Worm (Caenorhabditis elegans) whole organism, young adult: ENCODE measurements around the gene nyn-3.

Experiments
- B0035.1 ChIP-seq: sonication (generic microtip); optimal IDR thresholded peaks from 2 replicates; lab custom pipeline; 2016; ENCODE audit warnings: missing genetic modification characterization, mild to moderate bottlenecking, missing compliant biosample characterization, missing genotype, missing genetic modification reagents
- C17E4.6 ChIP-seq: fragments of 200-800 bp; sonication (Bioruptor generic); IDR thresholded peaks from 2 replicates; pipeline ENCODE4 v1.3.6; 2022; ENCODE audit warnings: missing genetic modification reagents, missing genetic modification characterization, missing compliant biosample characterization
- D2030.7 ChIP-seq: fragments of 200-800 bp; sonication (Bioruptor generic); IDR thresholded peaks from 2 replicates; pipeline ENCODE4 v1.3.6; 2022; ENCODE audit warnings: missing genetic modification reagents, missing genetic modification characterization, missing compliant biosample characterization
- F23B12.7 ChIP-seq: sonication (generic microtip); optimal IDR thresholded peaks from 2 replicates; lab custom pipeline; 2017; ENCODE audit warnings: missing genetic modification characterization, mild to moderate bottlenecking, missing compliant biosample characterization, antibody characterized with exemption, moderate library complexity; ENCODE audit not compliant: insufficient read depth
- F37B4.10 ChIP-seq: fragments of 200-800 bp; sonication (Bioruptor generic); IDR thresholded peaks from 2 replicates; pipeline ENCODE4 v1.3.6; 2022; ENCODE audit warnings: missing genetic modification characterization, missing compliant biosample characterization
- F39B2.1 ChIP-seq: fragments of 200-800 bp; sonication (Bioruptor generic); IDR thresholded peaks from 2 replicates; pipeline ENCODE4 v1.3.6; 2022; ENCODE audit warnings: missing genetic modification reagents, missing genetic modification characterization, missing compliant biosample characterization
- F49E8.2 ChIP-seq: sonication (generic microtip); optimal IDR thresholded peaks from 3 replicates; lab custom pipeline; 2017; ENCODE audit warnings: missing genetic modification characterization, mild to moderate bottlenecking, missing compliant biosample characterization, antibody characterized with exemption, moderate library complexity; ENCODE audit not compliant: insufficient read depth
- F57A8.1 ChIP-seq: fragments of 200-800 bp; sonication (Bioruptor generic); optimal IDR thresholded peaks from 2 replicates; lab custom pipeline; 2018; ENCODE audit warnings: mild to moderate bottlenecking, missing genetic modification characterization, moderate library complexity, missing compliant biosample characterization
- T26A5.8 ChIP-seq: sonication (generic microtip); optimal IDR thresholded peaks from 2 replicates; lab custom pipeline; 2016; ENCODE audit warnings: missing genetic modification characterization, missing compliant biosample characterization
- akir-1 ChIP-seq: fragments of 200-800 bp; sonication (Bioruptor generic); optimal IDR thresholded peaks from 2 replicates; lab custom pipeline; 2018; ENCODE audit warnings: mild to moderate bottlenecking, missing genetic modification characterization, moderate library complexity, missing compliant biosample characterization
- athp-1 ChIP-seq: sonication (generic microtip); optimal IDR thresholded peaks from 2 replicates; lab custom pipeline; 2017; ENCODE audit warnings: mild to moderate bottlenecking, missing genetic modification characterization, missing compliant biosample characterization
- bed-1 ChIP-seq: fragments of 200-800 bp; sonication (Bioruptor generic); IDR thresholded peaks from 2 replicates; pipeline ENCODE4 v1.3.6; 2022; ENCODE audit warnings: missing genetic modification reagents, missing genetic modification characterization, missing compliant biosample characterization
- cebp-2 ChIP-seq: fragments of 200-800 bp; sonication (Bioruptor generic); IDR thresholded peaks from 2 replicates; pipeline ENCODE4 v1.3.6; 2022; ENCODE audit warnings: missing genetic modification characterization, missing compliant biosample characterization
- ceh-91 ChIP-seq: fragments of 200-800 bp; sonication (Bioruptor generic); IDR thresholded peaks from 2 replicates; pipeline ENCODE4 v1.3.6; 2022; ENCODE audit warnings: missing genetic modification reagents, missing genetic modification characterization, missing compliant biosample characterization
- dpl-1 ChIP-seq: fragments of 150-350 bp; optimal IDR thresholded peaks from 2 replicates; lab custom pipeline; 2014; ENCODE audit warnings: missing biosample characterization, missing genetic modification reagents, missing genetic modification characterization
- efl-1 ChIP-seq: fragments of 150-350 bp; optimal IDR thresholded peaks from 2 replicates; lab custom pipeline; 2014; ENCODE audit warnings: missing biosample characterization, missing genetic modification reagents, missing genetic modification characterization
- ets-4 ChIP-seq: fragments of 200-800 bp; sonication (Bioruptor generic); optimal IDR thresholded peaks from 2 replicates; lab custom pipeline; 2018; ENCODE audit warnings: mild to moderate bottlenecking, missing genetic modification characterization, missing compliant biosample characterization
- hsf-1 ChIP-seq: fragments of 200-800 bp; sonication (Bioruptor generic); IDR thresholded peaks from 2 replicates; pipeline ENCODE4 v1.3.6; 2022; ENCODE audit warnings: missing genetic modification reagents, missing genetic modification characterization, missing compliant biosample characterization
- lag-1 ChIP-seq: fragments of 200-800 bp; sonication (Bioruptor generic); IDR thresholded peaks from 2 replicates; pipeline ENCODE4 v1.3.6; 2022; ENCODE audit warnings: missing genetic modification reagents, missing genetic modification characterization, missing compliant biosample characterization
- let-526 ChIP-seq: fragments of 200-800 bp; sonication (Bioruptor generic); IDR thresholded peaks from 2 replicates; pipeline ENCODE4 v1.3.6; 2022; ENCODE audit warnings: missing genetic modification reagents, missing genetic modification characterization, missing compliant biosample characterization
- lin-35 ChIP-seq, 3 experiments: fragments of 150-350 bp in 2 of 3; sonication (generic microtip) in 1 of 3; optimal IDR thresholded peaks; 2 replicates each; lab custom pipeline; 2014 to 2018; ENCODE audit warnings: missing biosample characterization in 3 of 3, missing genetic modification characterization in 3 of 3, missing genetic modification reagents in 3 of 3
- lin-54 ChIP-seq: fragments of 200-800 bp; sonication (Bioruptor generic); optimal IDR thresholded peaks from 2 replicates; lab custom pipeline; 2018; ENCODE audit warnings: mild to moderate bottlenecking, missing genetic modification characterization, missing compliant biosample characterization
- lsl-1 ChIP-seq: fragments of 200-800 bp; sonication (Bioruptor generic); optimal IDR thresholded peaks from 2 replicates; lab custom pipeline; 2018; ENCODE audit warnings: mild to moderate bottlenecking, missing genetic modification characterization, moderate library complexity, missing compliant biosample characterization
- mcd-1 ChIP-seq: fragments of 200-800 bp; sonication (Bioruptor generic); IDR thresholded peaks from 2 replicates; pipeline ENCODE4 v1.3.6; 2022; ENCODE audit warnings: missing genetic modification reagents, missing genetic modification characterization, missing compliant biosample characterization
- mel-28 ChIP-seq: sonication (generic microtip); optimal IDR thresholded peaks from 2 replicates; lab custom pipeline; 2016; ENCODE audit warnings: borderline replicate concordance, mild to moderate bottlenecking, missing genetic modification characterization, missing compliant biosample characterization
- mxl-1 ChIP-seq: sonication (generic microtip); optimal IDR thresholded peaks from 2 replicates; lab custom pipeline; 2016; ENCODE audit warnings: missing genetic modification characterization, missing compliant biosample characterization
- nfya-2 ChIP-seq: fragments of 200-800 bp; sonication (Bioruptor generic); IDR thresholded peaks from 2 replicates; pipeline ENCODE4 v1.3.6; 2022; ENCODE audit warnings: missing genetic modification reagents, missing genetic modification characterization, missing compliant biosample characterization
- nhr-179 ChIP-seq: sonication (generic microtip); optimal IDR thresholded peaks from 2 replicates; lab custom pipeline; 2016; ENCODE audit warnings: mild to moderate bottlenecking, missing genetic modification characterization, missing compliant biosample characterization
- nhr-90 ChIP-seq: sonication (generic microtip); optimal IDR thresholded peaks from 2 replicates; lab custom pipeline; 2016; ENCODE audit warnings: missing genotype, mild to moderate bottlenecking, missing genetic modification characterization, missing compliant biosample characterization
- rcor-1 ChIP-seq: fragments of 200-800 bp; sonication (Bioruptor generic); IDR thresholded peaks from 2 replicates; pipeline ENCODE4 v1.3.6; 2022; ENCODE audit warnings: missing genetic modification reagents, missing genetic modification characterization, missing compliant biosample characterization
- snpc-1.3 ChIP-seq: sonication (generic microtip); optimal IDR thresholded peaks from 2 replicates; lab custom pipeline; 2017; ENCODE audit warnings: missing genetic modification characterization, mild to moderate bottlenecking, missing compliant biosample characterization, antibody characterized with exemption, moderate library complexity, missing genotype, missing genetic modification reagents; ENCODE audit not compliant: insufficient read depth
- tlf-1 ChIP-seq: fragments of 200-800 bp; sonication (Bioruptor generic); optimal IDR thresholded peaks from 2 replicates; lab custom pipeline; 2018; ENCODE audit warnings: mild to moderate bottlenecking, missing genetic modification characterization, missing compliant biosample characterization
- unc-130 ChIP-seq: sonication (generic microtip); optimal IDR thresholded peaks from 2 replicates; lab custom pipeline; 2016; ENCODE audit warnings: missing genetic modification reagents, missing genetic modification characterization, missing compliant biosample characterization
- xnd-1 ChIP-seq: sonication (generic microtip); optimal IDR thresholded peaks from 2 replicates; lab custom pipeline; 2016; ENCODE audit warnings: missing genotype, missing genetic modification reagents, missing genetic modification characterization, missing compliant biosample characterization
- zim-3 ChIP-seq: sonication (generic microtip); optimal IDR thresholded peaks from 2 replicates; lab custom pipeline; 2017; ENCODE audit warnings: mild to moderate bottlenecking, missing genetic modification characterization, moderate library complexity, missing compliant biosample characterization
- ztf-26 ChIP-seq: sonication (generic microtip); optimal IDR thresholded peaks from 2 replicates; lab custom pipeline; 2017; ENCODE audit warnings: missing genetic modification characterization, missing compliant biosample characterization

The nyn-3 gene

ce11 chrII:6322979-6323378, 30.6 kb upstream of the nyn-3 start, which contains the start of gene C32D5.4:
Gene C32D5.4, minus strand, starts transcription at chrII:6323079.
- TF ChIP-seq mxl-1 (tag; lab: Kevin White, UChicago): no peak
- TF ChIP-seq ceh-91: no peak
- no peak for TF ChIP-seq D2030.7 (GFP tag; lab: Robert Waterston, UW)
- no peak for TF ChIP-seq ztf-26 (tag; lab: Kevin White, UChicago)
- no peak for TF ChIP-seq xnd-1 (tag; lab: Kevin White, UChicago)
- no peak for TF ChIP-seq akir-1 (GFP tag; lab: Kevin White, UChicago)
- TF ChIP-seq let-526 (GFP tag; lab: Robert Waterston, UW): no peak
- no peak for TF ChIP-seq nfya-2 (GFP tag; lab: Robert Waterston, UW)
- TF ChIP-seq C17E4.6 (GFP tag; lab: Robert Waterston, UW): no peak
- TF ChIP-seq, all 124 proteins: peak for 0

ce11 chrII:6322081-6322480, 29.7 kb upstream of the nyn-3 start:
- TF ChIP-seq F49E8.2 (tag; lab: Kevin White, UChicago) (no peak), unc-130 (GFP tag; lab: Kevin White, UChicago) (no peak), efl-1 (GFP tag; lab: Kevin White, UChicago) (no peak), F37B4.10 (GFP tag; lab: Robert Waterston, UW) (no peak), athp-1 (tag; lab: Kevin White, UChicago) (no peak), snpc-1.3 (tag; lab: Kevin White, UChicago) (no peak), lag-1 (GFP tag; lab: Robert Waterston, UW) (no peak), mel-28 (tag; lab: Kevin White, UChicago) (no peak), let-526 (GFP tag; lab: Robert Waterston, UW) (no peak), F57A8.1 (GFP tag; lab: Kevin White, UChicago) (no peak), zim-3 (tag; lab: Kevin White, UChicago) (no peak), bed-1 (GFP tag; lab: Robert Waterston, UW) (no peak), B0035.1 (tag; lab: Kevin White, UChicago) (no peak), lsl-1 (GFP tag; lab: Kevin White, UChicago) (no peak), nhr-179 (tag; lab: Kevin White, UChicago) (no peak), tlf-1 (no peak), rcor-1 (GFP tag; lab: Robert Waterston, UW) (no peak)

ce11 chrII:6320655-6321388, 28.4 kb upstream of the nyn-3 start, which contains the start of gene efr-3:
Gene efr-3, minus strand, starts transcription at chrII:6321159.
- TF ChIP-seq lin-35 (GFP tag; optimal IDR thresholded peaks at IDR 0.05; lab: Kevin White, UChicago) (peak in 1 of 3 experiments; percentile 52), T26A5.8 (tag; lab: Kevin White, UChicago) (no peak), ets-4 (no peak), efl-1 (GFP tag; lab: Kevin White, UChicago) (peak; percentile 66), dpl-1 (peak; percentile 64), lin-54 (GFP tag; lab: Kevin White, UChicago) (peak; percentile 84), F23B12.7 (tag; lab: Kevin White, UChicago) (peak; percentile 92), mcd-1 (GFP tag; lab: Robert Waterston, UW) (peak; percentile 88), lsl-1 (GFP tag; lab: Kevin White, UChicago) (peak; percentile 28)

ce11 chrII:6311888-6312287, 19.5 kb upstream of the nyn-3 start:
- no peak for TF ChIP-seq cebp-2 (GFP tag; lab: Robert Waterston, UW)
- TF ChIP-seq efl-1 (GFP tag; lab: Kevin White, UChicago): no peak
- no peak for TF ChIP-seq hsf-1 (GFP tag; lab: Robert Waterston, UW)
- no peak for TF ChIP-seq nhr-90 (tag; lab: Kevin White, UChicago)
- TF ChIP-seq F39B2.1 (GFP tag; lab: Robert Waterston, UW): no peak
- TF ChIP-seq, all 124 proteins: peak for 0
